Worm (Caenorhabditis elegans): ENCODE results near the gene C36E6.8.

DNA sequence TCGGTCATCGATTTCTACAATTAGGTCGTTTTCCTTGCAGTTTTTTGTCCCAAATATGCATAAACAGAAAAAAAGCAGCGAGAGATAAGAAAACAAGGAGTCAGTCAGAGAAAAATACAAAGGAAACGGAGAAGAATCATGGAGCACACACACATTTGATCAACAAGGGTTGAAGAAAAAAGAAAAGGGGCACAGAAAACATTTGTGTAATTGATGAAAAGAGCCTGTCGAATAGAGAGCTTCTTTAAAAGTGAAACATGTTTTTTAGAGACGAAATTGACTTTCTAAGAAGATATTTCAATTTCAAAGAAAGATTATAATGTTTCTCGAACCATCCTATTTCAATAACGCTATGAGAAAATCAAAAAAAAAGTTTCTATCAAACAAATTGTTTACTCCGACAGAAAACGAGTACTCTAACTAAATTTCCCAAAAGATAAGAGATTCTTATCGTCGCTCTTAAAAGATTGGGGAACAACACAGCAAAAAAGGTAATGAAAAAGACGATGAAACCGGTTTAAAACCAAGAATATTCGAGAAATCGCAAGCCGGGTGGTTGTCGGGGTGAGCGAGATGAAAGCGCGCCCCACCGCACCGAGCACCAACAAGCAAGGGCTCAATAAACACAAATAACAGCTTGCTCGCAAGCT is 36.2 kb downstream of the C36E6.8 start, which contains the start of gene tps-1:
- TF ChIP-seq flt-1 (GFP tag; IDR thresholded peaks at IDR 0.05) (no peak), hnd-1 (tag; optimal IDR thresholded peaks at IDR 0.05) (no peak), ama-1 (optimal IDR thresholded peaks at IDR 0.05) (no peak), hmbx-1 (tag; optimal IDR thresholded peaks at IDR 0.05) (no peak), F13C5.2 (tag; optimal IDR thresholded peaks at IDR 0.05) (no peak), ets-7 (tag; optimal IDR thresholded peaks at IDR 0.05) (no peak), scrt-1 (GFP tag; IDR thresholded peaks at IDR 0.05) (no peak), sea-1 (GFP tag; conservative IDR thresholded peaks at IDR 0.05) (no peak), tra-4 (tag; optimal IDR thresholded peaks at IDR 0.05) (no peak), B0310.2 (tag; optimal IDR thresholded peaks at IDR 0.05) (no peak), aly-1 (tag; optimal IDR thresholded peaks at IDR 0.05) (no peak), tbx-37 (GFP tag; conservative IDR thresholded peaks at IDR 0.05) (no peak), ceh-36 (tag; optimal IDR thresholded peaks at IDR 0.05) (no peak), pes-1 (GFP tag; IDR thresholded peaks at IDR 0.05) (no peak)
